Worm (Caenorhabditis elegans): Measurements from ENCODE around the gene E01G6.1.
A peak's percentile ranks its signal among the peaks of the same experiment; 100 is the strongest.

The E01G6.1 gene

ce11 chrX:12260381-12260931, at the start of gene E01G6.1:
Gene E01G6.1 (plus strand): TSS chrX:12260881.
- TF ChIP-seq php-3 (GFP tag; IDR thresholded peaks at IDR 0.05) = no peak
- no peak for TF ChIP-seq nhr-111 (GFP tag; optimal IDR thresholded peaks at IDR 0.05)
- peak; percentile 93 for TF ChIP-seq set-16 (GFP tag; IDR thresholded peaks at IDR 0.05)
- TF ChIP-seq nhr-28 (tag; optimal IDR thresholded peaks at IDR 0.05) = no peak
- no peak for TF ChIP-seq D1046.2 (GFP tag; IDR thresholded peaks at IDR 0.05)
- no peak for TF ChIP-seq zfp-3 (GFP tag; conservative IDR thresholded peaks at IDR 0.05)
- no peak for TF ChIP-seq dmd-9 (GFP tag; IDR thresholded peaks at IDR 0.05)
- TF ChIP-seq dmd-8 (GFP tag; IDR thresholded peaks at IDR 0.05) = 0 out of 2 replicates have a peak, but pooled peaks have one; percentile 37
- TF ChIP-seq attf-4 (tag; optimal IDR thresholded peaks at IDR 0.05) = no peak

DNA sequence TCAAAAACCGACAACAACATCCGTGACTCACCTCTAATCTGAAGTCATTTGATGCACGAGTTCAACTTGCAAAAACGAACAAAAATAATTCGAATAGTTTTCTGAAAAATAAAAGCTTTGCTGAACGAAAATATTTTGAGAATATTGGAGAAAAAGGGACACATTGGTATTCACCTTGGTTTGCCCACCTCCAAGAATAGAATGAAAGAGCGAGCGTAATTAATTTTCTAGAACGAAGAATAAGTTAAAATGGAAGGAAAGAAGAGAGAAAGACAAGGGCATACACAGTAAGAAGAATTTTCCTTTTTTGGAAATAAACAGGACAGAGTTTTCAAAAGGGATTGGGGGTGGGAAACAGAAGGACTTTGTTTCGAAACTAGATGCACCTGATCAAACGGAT, 47.9 kb upstream of the E01G6.1 start, which contains the start of gene cab-1:
cab-1 (minus strand) TSS at position 101 of the 400 bp plus-strand sequence.
- TF ChIP-seq unc-62 (GFP tag; optimal IDR thresholded peaks at IDR 0.05 in 1 of 2) (peak in 1 of 2 experiments; percentile 86), unc-62 (tag; optimal IDR thresholded peaks at IDR 0.05) (no peak), tra-1 (GFP tag; IDR thresholded peaks at IDR 0.05) (no peak)

DNA sequence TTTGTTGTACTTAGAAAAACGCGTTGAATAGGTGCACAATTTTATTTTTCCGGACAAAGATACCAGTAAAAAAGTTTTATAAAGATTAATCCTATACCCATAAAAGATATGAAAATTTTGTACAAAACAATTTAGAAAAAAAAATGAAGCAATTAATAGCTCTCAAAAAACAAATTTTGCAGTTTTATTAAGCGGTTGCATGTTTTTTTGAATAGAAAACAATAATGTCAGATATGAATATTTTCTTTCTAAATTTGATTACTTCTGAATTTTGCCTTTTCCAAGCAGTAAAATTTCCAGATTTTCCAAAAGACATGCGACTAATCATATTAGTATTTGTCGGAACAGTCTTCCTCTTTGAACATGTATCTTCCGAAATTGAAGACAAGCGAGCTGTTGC, 43.7 kb upstream of the E01G6.1 start, which contains the start of gene C23H4.8:
C23H4.8 (plus strand) TSS at position 301 of the 400 bp plus-strand sequence.
- TF ChIP-seq ceh-20 (GFP tag; IDR thresholded peaks at IDR 0.05) (no peak), set-16 (GFP tag; IDR thresholded peaks at IDR 0.05) (no peak), duxl-1 (tag; optimal IDR thresholded peaks at IDR 0.05; ENCODE audit: poor library complexity) (no peak), php-3 (GFP tag; IDR thresholded peaks at IDR 0.05) (no peak), T20F7.1 (GFP tag; optimal IDR thresholded peaks at IDR 0.05) (no peak), dve-1 (tag; optimal IDR thresholded peaks at IDR 0.05; ENCODE audit: insufficient read depth) (no peak), nhr-48 (tag; optimal IDR thresholded peaks at IDR 0.05) (no peak), ceh-62 (tag; optimal IDR thresholded peaks at IDR 0.05) (no peak)

DNA sequence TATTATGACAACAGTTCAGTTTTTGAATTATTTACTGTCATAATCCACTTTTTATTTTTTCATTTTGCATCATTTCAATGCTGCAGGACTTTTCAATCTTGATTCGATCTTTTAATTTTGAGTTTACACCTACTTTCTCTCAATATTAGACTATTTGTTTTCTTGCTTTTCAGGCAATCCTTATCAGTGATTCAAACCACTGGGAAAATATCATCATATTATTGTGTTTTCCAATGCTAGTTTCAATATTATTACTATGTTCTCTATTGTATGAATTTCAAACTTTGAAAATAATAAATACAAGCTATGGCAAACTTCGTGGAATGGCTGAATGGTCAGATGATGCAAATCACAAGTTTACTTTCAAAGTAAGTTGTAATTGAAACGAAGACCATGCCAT, 41.2 kb upstream of the E01G6.1 start, which contains the start of gene cest-8:
cest-8 (plus strand) TSS at position 184 of the 400 bp plus-strand sequence.
- TF ChIP-seq daf-16 (GFP tag; optimal IDR thresholded peaks at IDR 0.05) (no peak), daf-16 (tag; optimal IDR thresholded peaks at IDR 0.05) (peak; percentile 97), pqm-1 (tag; optimal IDR thresholded peaks at IDR 0.05) (peak; percentile 14), aha-1 (tag) (peak; percentile 87), rbr-2 (tag; optimal IDR thresholded peaks at IDR 0.05) (no peak), dve-1 (tag; optimal IDR thresholded peaks at IDR 0.05; ENCODE audit: insufficient read depth) (peak; percentile 19)

ce11 chrX:12221817-12222216, 38.9 kb upstream of the E01G6.1 start, which contains the start of gene cest-9.2:
Gene cest-9.2 (plus strand): TSS chrX:12222117.
- TF ChIP-seq daf-16 (GFP tag; optimal IDR thresholded peaks at IDR 0.05) = no peak
- peak; percentile 2 for TF ChIP-seq daf-16 (tag; optimal IDR thresholded peaks at IDR 0.05)
- TF ChIP-seq zag-1 (tag; optimal IDR thresholded peaks at IDR 0.05) = no peak
- TF ChIP-seq mxl-3 (GFP tag; optimal IDR thresholded peaks at IDR 0.05) = no peak
- TF ChIP-seq aha-1 (tag) = peak; percentile 28

ce11 chrX:12222723-12223122, 38.0 kb upstream of the E01G6.1 start:
- TF ChIP-seq nhr-28 (tag; optimal IDR thresholded peaks at IDR 0.05) = peak; percentile 24
- no peak for TF ChIP-seq zfp-3 (GFP tag; conservative IDR thresholded peaks at IDR 0.05)
- peak; percentile 63 for TF ChIP-seq dve-1 (tag; optimal IDR thresholded peaks at IDR 0.05; ENCODE audit: insufficient read depth)
- no peak for TF ChIP-seq daf-16 (GFP tag; optimal IDR thresholded peaks at IDR 0.05)
- TF ChIP-seq daf-16 (tag; optimal IDR thresholded peaks at IDR 0.05) = peak; percentile 95
- no peak for TF ChIP-seq egl-43 (GFP tag; IDR thresholded peaks at IDR 0.05)
- no peak for TF ChIP-seq lsy-2 (tag; optimal IDR thresholded peaks at IDR 0.05)
- TF ChIP-seq hlh-11 (tag; optimal IDR thresholded peaks at IDR 0.05) = peak; percentile 36
- no peak for TF ChIP-seq mdl-1 (tag; optimal IDR thresholded peaks at IDR 0.05)
- no peak for TF ChIP-seq ZK546.5 (tag; optimal IDR thresholded peaks at IDR 0.05)
- no peak for TF ChIP-seq nhr-111 (GFP tag; optimal IDR thresholded peaks at IDR 0.05)
- TF ChIP-seq lim-7 (GFP tag; IDR thresholded peaks at IDR 0.05) = no peak
- TF ChIP-seq pqm-1 (tag; optimal IDR thresholded peaks at IDR 0.05) = peak; percentile 19
- no peak for TF ChIP-seq Y48G9A.11 (GFP tag; IDR thresholded peaks at IDR 0.05)
- TF ChIP-seq Y5F2A.4 (GFP tag; optimal IDR thresholded peaks at IDR 0.05) = no peak
- TF ChIP-seq snpc-4 (tag; optimal IDR thresholded peaks at IDR 0.05) = no peak
- no peak for TF ChIP-seq hlh-30 (tag; optimal IDR thresholded peaks at IDR 0.05; ENCODE audit: insufficient read depth)

Data from whole organism, L4 larva.